Worm (Caenorhabditis elegans): ENCODE measurements around the gene daf-41.

ce11 chrIII:5277740-5278139 is 3.2 kb upstream of the daf-41 start, which contains the start of gene clk-1:
- TF ChIP-seq him-1 (tag; optimal IDR thresholded peaks at IDR 0.05) (no peak), W03F9.2 (tag; optimal IDR thresholded peaks at IDR 0.05) (no peak), dao-5 (tag; optimal IDR thresholded peaks at IDR 0.05) (no peak)

Measured in whole organism, L4/young adult.